Worm (Caenorhabditis elegans) whole organism, young adult: ENCODE data around the gene Y46D2A.2.
"Not testable (repeated sequence)": the region's sequence is repeated elsewhere in the genome, so short reads cannot be mapped to it uniquely, and the experiment has no call there.

Experiments used
- B0019.2 ChIP-seq: fragments of 200-800 bp; sonication (Bioruptor generic); conservative IDR thresholded peaks from 2 replicates; pipeline ENCODE4 v1.3.6; 2022; ENCODE audit warnings: missing genetic modification reagents, missing genetic modification characterization, missing compliant biosample characterization
- F23B12.7 ChIP-seq: sonication (generic microtip); optimal IDR thresholded peaks from 2 replicates; lab custom pipeline; 2017; ENCODE audit warnings: missing genetic modification characterization, mild to moderate bottlenecking, missing compliant biosample characterization, antibody characterized with exemption, moderate library complexity; ENCODE audit not compliant: insufficient read depth
- F33H1.4 ChIP-seq: fragments of 200-800 bp; sonication (Bioruptor generic); IDR thresholded peaks from 2 replicates; pipeline ENCODE4 v1.3.6; 2022; ENCODE audit warnings: missing genetic modification reagents, missing genetic modification characterization, missing compliant biosample characterization
- F37B4.10 ChIP-seq: fragments of 200-800 bp; sonication (Bioruptor generic); IDR thresholded peaks from 2 replicates; pipeline ENCODE4 v1.3.6; 2022; ENCODE audit warnings: missing genetic modification characterization, missing compliant biosample characterization
- F39B2.1 ChIP-seq: fragments of 200-800 bp; sonication (Bioruptor generic); IDR thresholded peaks from 2 replicates; pipeline ENCODE4 v1.3.6; 2022; ENCODE audit warnings: missing genetic modification reagents, missing genetic modification characterization, missing compliant biosample characterization
- F52B5.7 ChIP-seq: sonication (generic microtip); optimal IDR thresholded peaks from 2 replicates; lab custom pipeline; 2016; ENCODE audit warnings: mild to moderate bottlenecking, missing genetic modification characterization, missing compliant biosample characterization
- F57A8.1 ChIP-seq: fragments of 200-800 bp; sonication (Bioruptor generic); optimal IDR thresholded peaks from 2 replicates; lab custom pipeline; 2018; ENCODE audit warnings: mild to moderate bottlenecking, missing genetic modification characterization, moderate library complexity, missing compliant biosample characterization
- Y53F4B.3 ChIP-seq: fragments of 200-800 bp; sonication (Bioruptor generic); IDR thresholded peaks from 2 replicates; pipeline ENCODE4 v1.3.6; 2022; ENCODE audit warnings: missing genetic modification reagents, missing genetic modification characterization, missing compliant biosample characterization
- Y56A3A.18 ChIP-seq: fragments of 200-800 bp; sonication (Bioruptor generic); IDR thresholded peaks from 2 replicates; pipeline ENCODE4 v1.3.6; 2022; ENCODE audit warnings: missing genetic modification reagents, missing genetic modification characterization, missing compliant biosample characterization
- aptf-3 ChIP-seq: fragments of 200-800 bp; sonication (Bioruptor generic); IDR thresholded peaks from 2 replicates; pipeline ENCODE4 v1.3.6; 2022; ENCODE audit warnings: missing genetic modification characterization, missing compliant biosample characterization
- atf-7 ChIP-seq: sonication (generic microtip); optimal IDR thresholded peaks from 2 replicates; lab custom pipeline; 2017; ENCODE audit warnings: mild to moderate bottlenecking, missing genetic modification characterization, missing compliant biosample characterization
- attf-3 ChIP-seq: fragments of 200-800 bp; sonication (Bioruptor generic); conservative IDR thresholded peaks from 2 replicates; pipeline ENCODE4 v1.3.6; 2022; ENCODE audit warnings: missing genetic modification reagents, missing genetic modification characterization, missing compliant biosample characterization
- ceh-58 ChIP-seq: fragments of 200-800 bp; sonication (Bioruptor generic); IDR thresholded peaks from 2 replicates; pipeline ENCODE4 v1.3.6; 2022; ENCODE audit warnings: missing genetic modification characterization, missing compliant biosample characterization
- ceh-79 ChIP-seq: sonication (generic microtip); optimal IDR thresholded peaks from 2 replicates; lab custom pipeline; 2017; ENCODE audit warnings: mild to moderate bottlenecking, missing genetic modification characterization, missing compliant biosample characterization
- dpl-1 ChIP-seq: fragments of 150-350 bp; optimal IDR thresholded peaks from 2 replicates; lab custom pipeline; 2014; ENCODE audit warnings: missing biosample characterization, missing genetic modification reagents, missing genetic modification characterization
- efl-1 ChIP-seq: fragments of 150-350 bp; optimal IDR thresholded peaks from 2 replicates; lab custom pipeline; 2014; ENCODE audit warnings: missing biosample characterization, missing genetic modification reagents, missing genetic modification characterization
- ets-4 ChIP-seq: fragments of 200-800 bp; sonication (Bioruptor generic); optimal IDR thresholded peaks from 2 replicates; lab custom pipeline; 2018; ENCODE audit warnings: mild to moderate bottlenecking, missing genetic modification characterization, missing compliant biosample characterization
- fkh-3 ChIP-seq: sonication (generic microtip); optimal IDR thresholded peaks from 2 replicates; lab custom pipeline; 2016; ENCODE audit warnings: mild to moderate bottlenecking, missing genetic modification characterization, missing compliant biosample characterization
- gei-17 ChIP-seq: fragments of 200-800 bp; sonication (Bioruptor generic); optimal IDR thresholded peaks from 2 replicates; lab custom pipeline; 2018; ENCODE audit warnings: mild to moderate bottlenecking, missing genetic modification characterization, missing compliant biosample characterization
- him-1 ChIP-seq: sonication (generic microtip); optimal IDR thresholded peaks from 2 replicates; lab custom pipeline; 2016; ENCODE audit warnings: missing genotype, missing genetic modification reagents, missing genetic modification characterization, missing compliant biosample characterization
- lir-1 ChIP-seq: fragments of 200-800 bp; sonication (Bioruptor generic); conservative IDR thresholded peaks from 2 replicates; pipeline ENCODE4 v1.3.6; 2022; ENCODE audit warnings: missing genetic modification reagents, missing genetic modification characterization, missing compliant biosample characterization
- lsl-1 ChIP-seq: fragments of 200-800 bp; sonication (Bioruptor generic); optimal IDR thresholded peaks from 2 replicates; lab custom pipeline; 2018; ENCODE audit warnings: mild to moderate bottlenecking, missing genetic modification characterization, moderate library complexity, missing compliant biosample characterization
- madf-6 ChIP-seq: fragments of 200-800 bp; sonication (Bioruptor generic); IDR thresholded peaks from 2 replicates; pipeline ENCODE4 v1.3.6; 2022; ENCODE audit warnings: missing genetic modification reagents, missing genetic modification characterization, missing compliant biosample characterization
- mes-4 ChIP-seq: sonication (generic microtip); optimal IDR thresholded peaks from 2 replicates; lab custom pipeline; 2016; ENCODE audit warnings: missing genotype, missing genetic modification characterization, missing compliant biosample characterization
- nhr-80 ChIP-seq: sonication (generic microtip); optimal IDR thresholded peaks from 2 replicates; lab custom pipeline; 2016; ENCODE audit warnings: missing genetic modification characterization, missing compliant biosample characterization
- pbrm-1 ChIP-seq: fragments of 200-800 bp; sonication (Bioruptor generic); IDR thresholded peaks from 2 replicates; pipeline ENCODE4 v1.3.6; 2022; ENCODE audit warnings: missing genetic modification reagents, missing genetic modification characterization, missing compliant biosample characterization
- rec-8 ChIP-seq, 2 experiments: sonication (generic microtip); optimal IDR thresholded peaks; 2 replicates each; lab custom pipeline; 2016; ENCODE audit warnings: mild to moderate bottlenecking in 2 of 2, missing genetic modification characterization in 2 of 2, missing genetic modification reagents in 2 of 2, missing genotype in 2 of 2, missing biosample characterization in 1 of 2, missing compliant biosample characterization in 1 of 2, moderate library complexity in 1 of 2
- sdz-38 ChIP-seq: sonication (generic microtip); optimal IDR thresholded peaks from 2 replicates; lab custom pipeline; 2016; ENCODE audit warnings: missing genotype, missing genetic modification characterization, missing compliant biosample characterization
- snpc-1.3 ChIP-seq: sonication (generic microtip); optimal IDR thresholded peaks from 2 replicates; lab custom pipeline; 2017; ENCODE audit warnings: missing genetic modification characterization, mild to moderate bottlenecking, missing compliant biosample characterization, antibody characterized with exemption, moderate library complexity, missing genotype, missing genetic modification reagents; ENCODE audit not compliant: insufficient read depth
- snpc-3.4 ChIP-seq: sonication (generic microtip); optimal IDR thresholded peaks from 2 replicates; lab custom pipeline; 2017; ENCODE audit warnings: missing genetic modification characterization, mild to moderate bottlenecking, missing compliant biosample characterization, antibody characterized with exemption, moderate library complexity, missing genotype, missing genetic modification reagents
- snpc-4 ChIP-seq, 5 experiments: fragments of 150-350 bp in 1 of 5; sonication (generic microtip) in 4 of 5; optimal IDR thresholded peaks; 2 replicates each; lab custom pipeline; 2014 to 2018; ENCODE audit warnings: missing genetic modification characterization in 5 of 5, missing biosample characterization in 3 of 5, antibody characterized with exemption in 2 of 5, mild to moderate bottlenecking in 2 of 5, missing compliant biosample characterization in 2 of 5, missing genotype in 2 of 5, moderate library complexity in 2 of 5, missing genetic modification reagents in 1 of 5
- tlf-1 ChIP-seq: fragments of 200-800 bp; sonication (Bioruptor generic); optimal IDR thresholded peaks from 2 replicates; lab custom pipeline; 2018; ENCODE audit warnings: mild to moderate bottlenecking, missing genetic modification characterization, missing compliant biosample characterization
- xnd-1 ChIP-seq: sonication (generic microtip); optimal IDR thresholded peaks from 2 replicates; lab custom pipeline; 2016; ENCODE audit warnings: missing genotype, missing genetic modification reagents, missing genetic modification characterization, missing compliant biosample characterization
- zfh-2 ChIP-seq: fragments of 200-800 bp; sonication (Bioruptor generic); conservative IDR thresholded peaks from 2 replicates; pipeline ENCODE4 v1.3.6; 2022; ENCODE audit warnings: missing genetic modification reagents, missing genetic modification characterization, missing compliant biosample characterization
- ztf-28 ChIP-seq: fragments of 200-800 bp; sonication (Bioruptor generic); IDR thresholded peaks from 2 replicates; pipeline ENCODE4 v1.3.6; 2022; ENCODE audit warnings: missing genetic modification reagents, missing genetic modification characterization, missing compliant biosample characterization
- ztf-6 ChIP-seq: fragments of 200-800 bp; sonication (Bioruptor generic); IDR thresholded peaks from 2 replicates; pipeline ENCODE4 v1.3.6; 2022; ENCODE audit warnings: missing genetic modification reagents, missing genetic modification characterization, missing compliant biosample characterization

Y46D2A.2 gene

DNA sequence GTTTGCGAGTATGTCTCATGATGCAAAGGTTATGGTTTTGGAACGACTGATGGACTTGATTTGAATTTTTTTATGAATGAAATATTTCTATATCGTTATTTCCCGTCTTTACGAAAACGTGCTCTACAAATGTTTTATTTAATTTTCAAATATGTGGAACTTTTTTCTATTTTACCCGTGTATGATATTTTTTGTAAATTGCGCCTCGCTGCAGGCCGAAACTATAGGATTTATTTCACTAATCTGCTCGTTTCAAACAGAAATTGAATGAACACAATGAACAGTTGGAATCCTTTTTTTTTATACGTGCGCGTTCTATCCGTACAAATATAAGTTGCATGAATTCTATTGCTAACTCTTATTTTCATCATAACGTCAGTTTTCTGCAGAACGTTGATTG, 25.2 kb downstream of the Y46D2A.2 start, which contains the start of gene btb-18:
btb-18 (plus strand) TSS at position 301 of the 400 bp plus-strand sequence.
- TF ChIP-seq aptf-3 (GFP tag; lab: Robert Waterston, UW) (no peak), mes-4 (tag; lab: Kevin White, UChicago) (no peak), ztf-28 (GFP tag; lab: Robert Waterston, UW) (no peak), fkh-3 (tag; lab: Kevin White, UChicago) (no peak), sdz-38 (tag; lab: Kevin White, UChicago) (no peak), pbrm-1 (GFP tag; lab: Robert Waterston, UW) (no peak), F33H1.4 (GFP tag; lab: Robert Waterston, UW) (no peak), snpc-3.4 (no peak), F23B12.7 (tag; lab: Kevin White, UChicago) (no peak), snpc-4 (GFP tag; optimal IDR thresholded peaks at IDR 0.05; lab: Kevin White, UChicago) (no peak), snpc-4 (tag; optimal IDR thresholded peaks at IDR 0.05; lab: Kevin White, UChicago) (no peak), him-1 (tag; lab: Kevin White, UChicago) (no peak), ztf-6 (no peak)

DNA sequence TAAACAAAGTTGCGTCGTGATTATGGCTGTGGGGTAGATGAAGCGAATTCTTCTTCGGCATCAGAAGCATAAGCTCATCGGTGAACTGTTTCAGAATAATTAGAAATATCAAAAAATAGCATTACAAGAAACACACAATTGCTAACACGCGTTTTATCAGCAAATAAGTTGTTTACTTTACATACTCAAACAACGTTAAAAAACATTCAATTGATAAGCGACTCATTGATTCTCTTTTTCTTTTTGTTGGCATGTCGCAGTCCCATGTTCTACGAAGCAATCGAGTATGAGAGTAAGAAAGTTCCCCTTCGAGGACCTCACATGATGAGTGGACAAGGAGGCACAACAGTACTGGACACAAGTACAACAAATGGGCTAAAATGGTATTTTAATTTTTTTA, 26.4 kb downstream of the Y46D2A.2 start, which contains the start of gene btb-16:
btb-16 (plus strand) TSS at position 240 of the 400 bp plus-strand sequence.
- peak; percentile 36 for TF ChIP-seq nhr-80
- TF ChIP-seq ztf-6: no peak

DNA sequence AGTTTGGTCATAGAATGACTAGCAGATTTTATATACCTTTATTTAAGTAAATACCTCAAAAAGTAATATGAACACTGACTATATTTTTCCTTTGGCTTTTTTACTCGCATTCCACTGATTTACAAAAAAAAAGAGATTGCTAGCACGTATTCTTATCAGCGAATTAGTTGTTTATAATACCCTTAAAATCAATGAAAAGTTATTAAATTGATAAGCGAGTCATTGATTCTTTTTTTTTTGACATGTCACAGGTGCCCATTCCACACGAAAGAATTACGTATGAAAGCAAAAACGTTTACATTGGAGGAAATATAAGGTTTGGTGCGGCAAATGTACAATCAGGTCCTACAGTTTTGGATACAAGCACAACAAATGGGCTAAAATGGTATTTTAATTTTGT, 27.9 kb downstream of the Y46D2A.2 start, which contains the start of gene btb-17:
btb-17 (plus strand) TSS at position 213 of the 400 bp plus-strand sequence.
- TF ChIP-seq gei-17 (GFP tag; lab: Kevin White, UChicago) (no peak), nhr-80 (peak; percentile 35)

DNA sequence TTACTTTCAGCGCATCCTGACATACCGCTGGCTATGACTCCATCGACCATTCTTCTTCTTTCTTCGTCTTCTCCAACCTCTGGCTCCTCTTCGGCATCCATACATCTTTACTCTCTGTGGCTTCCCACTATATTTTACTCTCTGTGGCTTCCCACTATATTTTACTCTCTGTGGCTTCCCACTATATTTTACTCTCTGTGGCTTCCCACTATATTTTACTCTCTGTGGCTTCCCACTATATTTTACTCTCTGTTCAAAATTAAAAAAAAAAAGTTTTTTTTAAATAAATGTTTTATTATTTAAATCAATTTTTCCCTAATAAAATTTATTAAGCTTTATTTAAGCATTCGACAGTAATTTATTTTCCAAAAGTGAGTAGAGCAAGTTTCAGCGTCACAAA, 32.5 kb downstream of the Y46D2A.2 start, which contains the start of gene F39E9.14:
F39E9.14 (minus strand) TSS at position 101 of the 400 bp plus-strand sequence.
- TF ChIP-seq F39B2.1 (GFP tag; lab: Robert Waterston, UW); ceh-58; zfh-2 (GFP tag; lab: Robert Waterston, UW): not testable (repeated sequence)

DNA sequence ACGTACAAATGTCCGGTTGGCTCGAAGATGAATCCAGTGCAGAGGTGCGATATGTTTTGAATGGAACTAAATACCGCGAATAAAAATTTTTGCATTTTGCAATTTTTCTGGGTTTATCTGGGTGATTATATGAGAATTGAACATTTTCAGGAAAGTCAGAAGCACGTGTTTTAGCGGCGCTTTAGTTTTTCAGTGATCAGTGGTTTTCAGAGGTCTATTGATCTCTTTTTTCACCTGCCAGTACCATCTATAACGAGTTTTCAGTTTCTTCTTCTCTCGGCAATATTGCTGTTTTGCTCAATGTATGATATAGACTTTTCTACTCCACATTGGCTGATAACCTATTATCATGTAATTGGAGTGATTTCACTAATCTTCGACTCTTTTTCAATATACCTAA, 36.0 kb downstream of the Y46D2A.2 start, which contains the start of gene sri-63:
sri-63 (plus strand) TSS at position 301 of the 400 bp plus-strand sequence.
- TF ChIP-seq atf-7 (tag; lab: Kevin White, UChicago) (no peak), B0019.2 (GFP tag; lab: Robert Waterston, UW) (no peak), xnd-1 (no peak), F37B4.10 (no peak), dpl-1 (GFP tag; lab: Kevin White, UChicago) (no peak), him-1 (tag; lab: Kevin White, UChicago) (no peak)

DNA sequence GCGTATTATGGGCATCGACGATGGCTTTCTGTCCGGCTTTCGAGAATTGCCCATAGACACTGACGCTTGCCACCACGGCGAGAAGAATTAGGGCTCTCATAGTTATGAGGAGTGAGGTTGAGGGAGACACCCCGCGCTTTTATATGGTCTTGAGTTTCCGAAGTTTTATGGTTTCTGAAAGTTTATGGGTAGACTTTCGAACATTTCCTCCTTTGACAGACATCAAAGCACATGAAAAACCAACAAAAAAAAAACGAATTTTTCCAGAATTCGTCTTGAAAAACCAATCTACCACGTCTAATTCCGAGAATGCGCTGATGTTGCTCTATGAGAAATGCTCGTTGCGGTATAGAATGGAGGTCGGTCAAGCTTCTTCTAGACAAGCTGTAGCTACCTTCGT, 38.5 kb downstream of the Y46D2A.2 start, which contains the start of gene scl-15:
scl-15 (minus strand) TSS at position 101 of the 400 bp plus-strand sequence.
- no peak for TF ChIP-seq him-1 (tag; lab: Kevin White, UChicago)
- TF ChIP-seq dpl-1 (GFP tag; lab: Kevin White, UChicago): no peak
- no peak for TF ChIP-seq ceh-58
- no peak for TF ChIP-seq attf-3 (GFP tag; lab: Robert Waterston, UW)
- TF ChIP-seq madf-6 (GFP tag; lab: Robert Waterston, UW): no peak
- TF ChIP-seq Y53F4B.3: no peak
- TF ChIP-seq atf-7 (tag; lab: Kevin White, UChicago): no peak
- TF ChIP-seq ceh-79 (tag; lab: Kevin White, UChicago): no peak
- TF ChIP-seq, all 124 proteins: peak for 0

DNA sequence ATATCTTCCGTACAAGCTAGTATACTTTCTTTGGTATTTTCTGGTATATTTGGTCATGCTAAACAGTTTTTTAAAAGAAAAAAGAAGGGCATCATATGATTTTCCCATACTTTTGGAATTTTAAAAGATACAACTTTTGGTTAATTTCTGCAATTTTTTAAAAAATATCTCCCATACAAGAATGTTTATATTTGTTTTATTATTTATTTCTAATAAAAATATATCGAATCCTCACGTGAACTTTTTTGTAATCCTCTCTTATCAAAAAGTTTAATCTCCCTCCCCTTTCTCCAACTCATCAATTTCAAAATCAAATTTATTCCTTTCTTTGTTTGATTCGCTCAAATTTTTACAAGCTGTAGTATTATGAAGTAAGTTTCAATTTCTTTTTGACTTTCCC, 40.7 kb downstream of the Y46D2A.2 start, which contains the start of gene nep-13:
nep-13 (plus strand) TSS at position 301 of the 400 bp plus-strand sequence.
- TF ChIP-seq snpc-1.3 (tag; lab: Kevin White, UChicago) (no peak), tlf-1 (GFP tag; lab: Kevin White, UChicago) (no peak), rec-8 (tag; optimal IDR thresholded peaks at IDR 0.05; lab: Kevin White, UChicago) (no peak), F52B5.7 (no peak), F39B2.1 (GFP tag; lab: Robert Waterston, UW) (no peak), fkh-3 (tag; lab: Kevin White, UChicago) (no peak), Y56A3A.18 (GFP tag; lab: Robert Waterston, UW) (no peak), lir-1 (GFP tag; lab: Robert Waterston, UW) (no peak), efl-1 (GFP tag; lab: Kevin White, UChicago) (no peak), F57A8.1 (GFP tag; lab: Kevin White, UChicago) (no peak), ets-4 (GFP tag; lab: Kevin White, UChicago) (no peak), lsl-1 (GFP tag; lab: Kevin White, UChicago) (no peak)
